Worm (Caenorhabditis elegans) whole organism, L3 larva: ENCODE measurements around the gene str-20.

Experiments used
- R02D3.7 ChIP-seq: fragments of 150-350 bp; optimal IDR thresholded peaks from 2 replicates; lab custom pipeline; 2014; ENCODE audit warnings: missing biosample characterization, missing genetic modification characterization
- ZK546.5 ChIP-seq: sonication (generic microtip); optimal IDR thresholded peaks from 2 replicates; lab custom pipeline; 2017; ENCODE audit warnings: missing biosample characterization, missing genetic modification characterization
- aly-2 ChIP-seq: fragments of 150-350 bp; optimal IDR thresholded peaks from 2 replicates; lab custom pipeline; 2014; ENCODE audit warnings: missing biosample characterization, missing genetic modification characterization
- ama-1 ChIP-seq: fragments of 150-350 bp; optimal IDR thresholded peaks from 2 replicates; lab custom pipeline; 2018
- ceh-16 ChIP-seq: sonication (generic microtip); optimal IDR thresholded peaks from 2 replicates; lab custom pipeline; 2017; ENCODE audit warnings: missing biosample characterization, missing genetic modification characterization
- ceh-28 ChIP-seq: fragments of 150-350 bp; optimal IDR thresholded peaks from 2 replicates; lab custom pipeline; 2014; ENCODE audit warnings: missing biosample characterization, missing genetic modification reagents, missing genetic modification characterization
- ceh-82 ChIP-seq: fragments of 150-350 bp; optimal IDR thresholded peaks from 2 replicates; lab custom pipeline; 2014; ENCODE audit warnings: missing biosample characterization, missing genetic modification characterization
- ceh-9 ChIP-seq: sonication (generic microtip); optimal IDR thresholded peaks from 2 replicates; lab custom pipeline; 2018; ENCODE audit warnings: missing biosample characterization, missing genetic modification characterization
- daf-12 ChIP-seq: fragments of 150-350 bp; optimal IDR thresholded peaks from 2 replicates; lab custom pipeline; 2014; ENCODE audit warnings: missing biosample characterization, missing genetic modification reagents, missing genetic modification characterization
- egl-27 ChIP-seq: sonication (generic microtip); optimal IDR thresholded peaks from 4 replicates; lab custom pipeline; 2017; ENCODE audit warnings: missing biosample characterization, missing genetic modification reagents, missing genetic modification characterization
- egl-5 ChIP-seq: fragments of 150-350 bp; optimal IDR thresholded peaks from 2 replicates; lab custom pipeline; 2017; ENCODE audit warnings: missing biosample characterization, missing genetic modification reagents, missing genetic modification characterization, inconsistent platforms
- elt-1 ChIP-seq: fragments of 150-350 bp; optimal IDR thresholded peaks from 2 replicates; lab custom pipeline; 2014; ENCODE audit warnings: missing biosample characterization, missing genetic modification characterization
- elt-2 ChIP-seq: sonication (generic microtip); optimal IDR thresholded peaks from 2 replicates; lab custom pipeline; 2016; ENCODE audit warnings: missing genetic modification reagents, mild to moderate bottlenecking, missing genetic modification characterization, missing compliant biosample characterization
- elt-3 ChIP-seq, 3 experiments: fragments of 150-350 bp in 1 of 3; sonication (generic microtip) in 2 of 3; optimal IDR thresholded peaks; 2 replicates in 2 of 3; 4 replicates in 1 of 3; lab custom pipeline; 2014 to 2017; ENCODE audit warnings: missing biosample characterization in 3 of 3, missing genetic modification characterization in 3 of 3
- eor-1 ChIP-seq, 2 experiments: fragments of 150-350 bp; optimal IDR thresholded peaks; 2 replicates each; lab custom pipeline; 2014 to 2018; ENCODE audit warnings: missing biosample characterization in 2 of 2, missing genetic modification characterization in 2 of 2
- fkh-10 ChIP-seq: sonication (generic microtip); optimal IDR thresholded peaks from 2 replicates; lab custom pipeline; 2017; ENCODE audit warnings: missing biosample characterization, missing genetic modification reagents, missing genetic modification characterization
- fkh-2 ChIP-seq: fragments of 150-350 bp; optimal IDR thresholded peaks from 2 replicates; lab custom pipeline; 2014; ENCODE audit warnings: missing biosample characterization, missing genetic modification reagents, missing genetic modification characterization
- fos-1 ChIP-seq: fragments of 150-350 bp; optimal IDR thresholded peaks from 2 replicates; lab custom pipeline; 2014; ENCODE audit warnings: missing biosample characterization, missing genetic modification characterization
- hmg-11 ChIP-seq: sonication (generic microtip); optimal IDR thresholded peaks from 2 replicates; lab custom pipeline; 2016; ENCODE audit warnings: missing genetic modification characterization, missing compliant biosample characterization
- jun-1 ChIP-seq: fragments of 150-350 bp; optimal IDR thresholded peaks from 2 replicates; lab custom pipeline; 2014; ENCODE audit warnings: missing biosample characterization, missing genetic modification reagents, missing genetic modification characterization
- lin-15B ChIP-seq: fragments of 150-350 bp; optimal IDR thresholded peaks from 2 replicates; lab custom pipeline; 2014; ENCODE audit warnings: missing biosample characterization, missing genetic modification characterization
- lin-39 ChIP-seq: fragments of 150-350 bp; optimal IDR thresholded peaks from 2 replicates; lab custom pipeline; 2018; ENCODE audit warnings: missing biosample characterization, missing genetic modification reagents, missing genetic modification characterization
- lsy-12 ChIP-seq: sonication (generic microtip); optimal IDR thresholded peaks from 2 replicates; lab custom pipeline; 2016; ENCODE audit warnings: mild to moderate bottlenecking, missing genetic modification characterization, missing compliant biosample characterization
- mdl-1 ChIP-seq: fragments of 150-350 bp; optimal IDR thresholded peaks from 2 replicates; lab custom pipeline; 2014; ENCODE audit warnings: missing biosample characterization, missing genetic modification characterization
- mml-1 ChIP-seq: fragments of 150-350 bp; sonication (generic microtip); optimal IDR thresholded peaks from 3 replicates; lab custom pipeline; 2014; ENCODE audit warnings: missing biosample characterization, missing genetic modification characterization
- nfya-1 ChIP-seq: sonication (generic microtip); optimal IDR thresholded peaks from 2 replicates; lab custom pipeline; 2017; ENCODE audit warnings: missing genetic modification characterization, mild to moderate bottlenecking, missing compliant biosample characterization, antibody characterized with exemption, moderate library complexity; ENCODE audit not compliant: insufficient read depth
- nhr-11 ChIP-seq: fragments of 150-350 bp; optimal IDR thresholded peaks from 2 replicates; lab custom pipeline; 2014; ENCODE audit warnings: missing biosample characterization, missing genetic modification characterization
- nhr-12 ChIP-seq: fragments of 150-350 bp; optimal IDR thresholded peaks from 2 replicates; lab custom pipeline; 2014; ENCODE audit warnings: missing biosample characterization, missing genetic modification characterization
- nhr-23 ChIP-seq: fragments of 150-350 bp; optimal IDR thresholded peaks from 2 replicates; lab custom pipeline; 2014; ENCODE audit warnings: missing biosample characterization, missing genetic modification reagents, missing genetic modification characterization
- nhr-237 ChIP-seq: fragments of 150-350 bp; optimal IDR thresholded peaks from 2 replicates; lab custom pipeline; 2014; ENCODE audit warnings: missing biosample characterization, missing genetic modification characterization
- nhr-25 ChIP-seq: sonication (generic microtip); optimal IDR thresholded peaks from 2 replicates; lab custom pipeline; 2017; ENCODE audit warnings: missing biosample characterization, missing genetic modification characterization
- nhr-28 ChIP-seq: fragments of 150-350 bp; optimal IDR thresholded peaks from 2 replicates; lab custom pipeline; 2014; ENCODE audit warnings: missing biosample characterization, missing genetic modification characterization
- nhr-43 ChIP-seq: sonication (generic microtip); optimal IDR thresholded peaks from 2 replicates; lab custom pipeline; 2016; ENCODE audit warnings: mild to moderate bottlenecking, missing genetic modification characterization, missing compliant biosample characterization; ENCODE audit not compliant: poor library complexity, severe bottlenecking
- nhr-67 ChIP-seq: fragments of 150-350 bp; optimal IDR thresholded peaks from 2 replicates; lab custom pipeline; 2014; ENCODE audit warnings: missing biosample characterization, missing genetic modification characterization
- nhr-76 ChIP-seq: fragments of 150-350 bp; sonication (generic microtip); optimal IDR thresholded peaks from 5 replicates; lab custom pipeline; 2014; ENCODE audit warnings: missing biosample characterization, missing genetic modification characterization
- nhr-77 ChIP-seq: fragments of 150-350 bp; optimal IDR thresholded peaks from 2 replicates; lab custom pipeline; 2014; ENCODE audit warnings: missing biosample characterization, missing genetic modification characterization
- pha-4 ChIP-seq: fragments of 150-350 bp; optimal IDR thresholded peaks from 2 replicates; lab custom pipeline; 2014; ENCODE audit warnings: missing biosample characterization, missing genetic modification reagents, missing genetic modification characterization
- pqm-1 ChIP-seq: fragments of 150-350 bp; optimal IDR thresholded peaks from 2 replicates; lab custom pipeline; 2017; ENCODE audit warnings: missing biosample characterization, missing genetic modification characterization, inconsistent platforms
- sea-2 ChIP-seq: fragments of 150-350 bp; sonication (generic microtip); optimal IDR thresholded peaks from 4 replicates; lab custom pipeline; 2014; ENCODE audit warnings: missing biosample characterization, missing genetic modification reagents, missing genetic modification characterization
- skn-1 ChIP-seq: fragments of 150-350 bp; optimal IDR thresholded peaks from 2 replicates; lab custom pipeline; 2014; ENCODE audit warnings: missing biosample characterization, missing genetic modification characterization
- snpc-4 ChIP-seq: fragments of 150-350 bp; optimal IDR thresholded peaks from 2 replicates; lab custom pipeline; 2014; ENCODE audit warnings: missing biosample characterization, missing genetic modification characterization
- tbx-2 ChIP-seq: sonication (generic microtip); optimal IDR thresholded peaks from 2 replicates; lab custom pipeline; 2016; ENCODE audit warnings: mild to moderate bottlenecking, missing genetic modification characterization, missing compliant biosample characterization
- unc-39 ChIP-seq: sonication (generic microtip); optimal IDR thresholded peaks from 4 replicates; lab custom pipeline; 2017; ENCODE audit warnings: missing biosample characterization, missing genetic modification characterization
- unc-62 ChIP-seq: fragments of 150-350 bp; sonication (generic microtip); optimal IDR thresholded peaks from 4 replicates; lab custom pipeline; 2014; ENCODE audit warnings: missing biosample characterization, missing genetic modification reagents, missing genetic modification characterization
- zag-1 ChIP-seq: fragments of 150-350 bp; optimal IDR thresholded peaks from 2 replicates; lab custom pipeline; 2014; ENCODE audit warnings: missing biosample characterization, missing genetic modification characterization
- ztf-11 ChIP-seq: fragments of 150-350 bp; optimal IDR thresholded peaks from 2 replicates; lab custom pipeline; 2014; ENCODE audit warnings: missing biosample characterization, missing genetic modification characterization
- ztf-4 ChIP-seq: fragments of 150-350 bp; optimal IDR thresholded peaks from 2 replicates; lab custom pipeline; 2014; ENCODE audit warnings: missing biosample characterization, missing genetic modification characterization

The str-20 gene

ce11 chrV:728822-729493 is 27.3 kb upstream of the str-20 start:
- peak; percentile 77 for TF ChIP-seq elt-2 (tag; lab: Kevin White, UChicago)
- TF ChIP-seq R02D3.7 (tag; lab: Kevin White, UChicago) = no peak
- TF ChIP-seq sea-2 = no peak
- TF ChIP-seq snpc-4 (tag; lab: Kevin White, UChicago) = peak; percentile 5
- TF ChIP-seq ztf-4 = no peak
- TF ChIP-seq fkh-2 (tag; lab: Kevin White, UChicago) = no peak
- no peak for TF ChIP-seq ceh-9 (tag; lab: Kevin White, UChicago)
- TF ChIP-seq ceh-16 = no peak
- no peak for TF ChIP-seq skn-1
- TF ChIP-seq nhr-76 (tag; lab: Kevin White, UChicago) = no peak
- peak; percentile 50 for TF ChIP-seq ama-1 (lab: Kevin White, UChicago)
- TF ChIP-seq nhr-67 = no peak
- no peak for TF ChIP-seq nhr-237 (tag; lab: Kevin White, UChicago)
- no peak for TF ChIP-seq fos-1
- peak; percentile 31 for TF ChIP-seq egl-5 (tag; lab: Kevin White, UChicago)
- TF ChIP-seq nhr-11 (tag; lab: Kevin White, UChicago) = no peak
- TF ChIP-seq daf-12 (tag; lab: Kevin White, UChicago) = no peak
- TF ChIP-seq elt-3 (tag; optimal IDR thresholded peaks at IDR 0.05; lab: Kevin White, UChicago) = no peak
- TF ChIP-seq ztf-11 (tag; lab: Kevin White, UChicago) = no peak
- TF ChIP-seq egl-27 (tag; lab: Kevin White, UChicago) = no peak
- TF ChIP-seq ceh-82 (tag; lab: Kevin White, UChicago) = no peak
- TF ChIP-seq nfya-1 (tag; lab: Kevin White, UChicago) = peak; percentile 49
- TF ChIP-seq mml-1 (tag; lab: Kevin White, UChicago) = no peak
- TF ChIP-seq pqm-1 (tag; lab: Kevin White, UChicago) = peak; percentile 65
- TF ChIP-seq nhr-12 (tag; lab: Kevin White, UChicago) = no peak
- no peak for TF ChIP-seq nhr-77 (tag; lab: Kevin White, UChicago)
- TF ChIP-seq aly-2 = no peak
- TF ChIP-seq ZK546.5 (tag; lab: Kevin White, UChicago) = no peak
- TF ChIP-seq eor-1 (tag; optimal IDR thresholded peaks at IDR 0.05; lab: Kevin White, UChicago) = no peak
- peak; percentile 38 for TF ChIP-seq mdl-1
- TF ChIP-seq tbx-2 (tag; lab: Kevin White, UChicago) = no peak
- TF ChIP-seq lsy-12 = peak; percentile 7
- peak; percentile 19 for TF ChIP-seq nhr-23
- no peak for TF ChIP-seq elt-1
- TF ChIP-seq zag-1 (tag; lab: Kevin White, UChicago) = no peak
- TF ChIP-seq nhr-43 = peak; percentile 57
- no peak for TF ChIP-seq unc-62 (GFP tag; lab: Kevin White, UChicago)
- TF ChIP-seq lin-39 (tag; lab: Kevin White, UChicago) = no peak
- TF ChIP-seq hmg-11 = no peak
- TF ChIP-seq jun-1 (tag; lab: Kevin White, UChicago) = no peak
- TF ChIP-seq unc-39 (tag; lab: Kevin White, UChicago) = no peak
- TF ChIP-seq fkh-10 = no peak
- TF ChIP-seq lin-15B (tag; lab: Kevin White, UChicago) = no peak
- no peak for TF ChIP-seq ceh-28 (tag; lab: Kevin White, UChicago)
- TF ChIP-seq nhr-28 = no peak
- TF ChIP-seq nhr-25 = peak; percentile 46
- peak; percentile 53 for TF ChIP-seq pha-4 (tag; lab: Kevin White, UChicago)
